Worm (Caenorhabditis elegans) whole organism, young adult: ENCODE measurements around the gene T08H10.3.

Source experiments
- C17E4.6 ChIP-seq: fragments of 200-800 bp; sonication (Bioruptor generic); IDR thresholded peaks from 2 replicates; pipeline ENCODE4 v1.3.6; 2022; ENCODE audit warnings: missing genetic modification reagents, missing genetic modification characterization, missing compliant biosample characterization
- F23B12.7 ChIP-seq: sonication (generic microtip); optimal IDR thresholded peaks from 2 replicates; lab custom pipeline; 2017; ENCODE audit warnings: missing genetic modification characterization, mild to moderate bottlenecking, missing compliant biosample characterization, antibody characterized with exemption, moderate library complexity; ENCODE audit not compliant: insufficient read depth
- F37B4.10 ChIP-seq: fragments of 200-800 bp; sonication (Bioruptor generic); IDR thresholded peaks from 2 replicates; pipeline ENCODE4 v1.3.6; 2022; ENCODE audit warnings: missing genetic modification characterization, missing compliant biosample characterization
- Y53G8AR.9 ChIP-seq: fragments of 200-800 bp; sonication (Bioruptor generic); conservative IDR thresholded peaks from 2 replicates; pipeline ENCODE4 v1.3.6; 2022; ENCODE audit warnings: missing genetic modification reagents, missing genetic modification characterization, missing compliant biosample characterization
- Y95B8A.8 ChIP-seq: fragments of 200-800 bp; sonication (Bioruptor generic); IDR thresholded peaks from 2 replicates; pipeline ENCODE4 v1.3.6; 2022; ENCODE audit warnings: missing genetic modification reagents, missing genetic modification characterization, missing compliant biosample characterization
- athp-1 ChIP-seq: sonication (generic microtip); optimal IDR thresholded peaks from 2 replicates; lab custom pipeline; 2017; ENCODE audit warnings: mild to moderate bottlenecking, missing genetic modification characterization, missing compliant biosample characterization
- attf-6 ChIP-seq: fragments of 200-800 bp; sonication (Bioruptor generic); IDR thresholded peaks from 2 replicates; pipeline ENCODE4 v1.3.6; 2022; ENCODE audit warnings: missing genetic modification reagents, missing genetic modification characterization, missing compliant biosample characterization
- ccch-3 ChIP-seq: fragments of 200-800 bp; sonication (Bioruptor generic); optimal IDR thresholded peaks from 2 replicates; lab custom pipeline; 2018; ENCODE audit warnings: mild to moderate bottlenecking, missing genetic modification characterization, missing compliant biosample characterization
- cebp-2 ChIP-seq: fragments of 200-800 bp; sonication (Bioruptor generic); IDR thresholded peaks from 2 replicates; pipeline ENCODE4 v1.3.6; 2022; ENCODE audit warnings: missing genetic modification characterization, missing compliant biosample characterization
- dpl-1 ChIP-seq: fragments of 150-350 bp; optimal IDR thresholded peaks from 2 replicates; lab custom pipeline; 2014; ENCODE audit warnings: missing biosample characterization, missing genetic modification reagents, missing genetic modification characterization
- egl-18 ChIP-seq: fragments of 200-800 bp; sonication (Bioruptor generic); IDR thresholded peaks from 2 replicates; pipeline ENCODE4 v1.3.6; 2022; ENCODE audit warnings: missing genetic modification reagents, missing genetic modification characterization, missing compliant biosample characterization
- egrh-3 ChIP-seq: fragments of 200-800 bp; sonication (Bioruptor generic); IDR thresholded peaks from 2 replicates; pipeline ENCODE4 v1.3.6; 2022; ENCODE audit warnings: missing genetic modification reagents, missing genetic modification characterization, missing compliant biosample characterization
- him-1 ChIP-seq: sonication (generic microtip); optimal IDR thresholded peaks from 2 replicates; lab custom pipeline; 2016; ENCODE audit warnings: missing genotype, missing genetic modification reagents, missing genetic modification characterization, missing compliant biosample characterization
- let-526 ChIP-seq: fragments of 200-800 bp; sonication (Bioruptor generic); IDR thresholded peaks from 2 replicates; pipeline ENCODE4 v1.3.6; 2022; ENCODE audit warnings: missing genetic modification reagents, missing genetic modification characterization, missing compliant biosample characterization
- let-607 ChIP-seq, 2 experiments: fragments of 200-800 bp in 1 of 2; sonication (Bioruptor generic) in 1 of 2; sonication (generic microtip) in 1 of 2; optimal IDR thresholded peaks; 2 replicates each; lab custom pipeline; 2016 to 2018; ENCODE audit warnings: mild to moderate bottlenecking in 2 of 2, missing compliant biosample characterization in 2 of 2, missing genetic modification characterization in 2 of 2, moderate library complexity in 2 of 2, missing genotype in 1 of 2
- madf-3 ChIP-seq: fragments of 200-800 bp; sonication (Bioruptor generic); IDR thresholded peaks from 2 replicates; pipeline ENCODE4 v1.3.6; 2022; ENCODE audit warnings: missing genetic modification reagents, missing genetic modification characterization, missing compliant biosample characterization
- madf-6 ChIP-seq: fragments of 200-800 bp; sonication (Bioruptor generic); IDR thresholded peaks from 2 replicates; pipeline ENCODE4 v1.3.6; 2022; ENCODE audit warnings: missing genetic modification reagents, missing genetic modification characterization, missing compliant biosample characterization
- mxl-1 ChIP-seq: sonication (generic microtip); optimal IDR thresholded peaks from 2 replicates; lab custom pipeline; 2016; ENCODE audit warnings: missing genetic modification characterization, missing compliant biosample characterization
- nhr-90 ChIP-seq: sonication (generic microtip); optimal IDR thresholded peaks from 2 replicates; lab custom pipeline; 2016; ENCODE audit warnings: missing genotype, mild to moderate bottlenecking, missing genetic modification characterization, missing compliant biosample characterization
- pha-4 ChIP-seq: fragments of 150-350 bp; sonication (generic microtip); optimal IDR thresholded peaks from 2 replicates; lab custom pipeline; 2014; ENCODE audit warnings: missing biosample characterization, missing genetic modification reagents, missing genetic modification characterization
- repo-1 ChIP-seq: sonication (generic microtip); optimal IDR thresholded peaks from 2 replicates; lab custom pipeline; 2017; ENCODE audit warnings: mild to moderate bottlenecking, missing genetic modification characterization, missing compliant biosample characterization
- snpc-4 ChIP-seq, 5 experiments: fragments of 150-350 bp in 1 of 5; sonication (generic microtip) in 4 of 5; optimal IDR thresholded peaks; 2 replicates each; lab custom pipeline; 2014 to 2018; ENCODE audit warnings: missing genetic modification characterization in 5 of 5, missing biosample characterization in 3 of 5, antibody characterized with exemption in 2 of 5, mild to moderate bottlenecking in 2 of 5, missing compliant biosample characterization in 2 of 5, missing genotype in 2 of 5, moderate library complexity in 2 of 5, missing genetic modification reagents in 1 of 5
- tbx-9 ChIP-seq: sonication (generic microtip); optimal IDR thresholded peaks from 2 replicates; lab custom pipeline; 2016; ENCODE audit warnings: borderline replicate concordance, missing genetic modification characterization, inconsistent platforms, missing compliant biosample characterization
- unc-62 ChIP-seq: fragments of 150-350 bp; optimal IDR thresholded peaks from 2 replicates; lab custom pipeline; 2014; ENCODE audit warnings: missing biosample characterization, missing genetic modification reagents, missing genetic modification characterization
- zfh-2 ChIP-seq: fragments of 200-800 bp; sonication (Bioruptor generic); conservative IDR thresholded peaks from 2 replicates; pipeline ENCODE4 v1.3.6; 2022; ENCODE audit warnings: missing genetic modification reagents, missing genetic modification characterization, missing compliant biosample characterization
- ztf-25 ChIP-seq: fragments of 200-800 bp; sonication (Bioruptor generic); IDR thresholded peaks from 2 replicates; pipeline ENCODE4 v1.3.6; 2022; ENCODE audit warnings: missing genetic modification reagents, missing genetic modification characterization, missing compliant biosample characterization
- ztf-3 ChIP-seq: fragments of 200-800 bp; sonication (Bioruptor generic); optimal IDR thresholded peaks from 2 replicates; lab custom pipeline; 2018; ENCODE audit warnings: mild to moderate bottlenecking, missing genetic modification characterization, missing compliant biosample characterization

Gene T08H10.3

ce11 chrV:4423860-4424401 is 47.2 kb upstream of the T08H10.3 start, which contains the start of the genes Y47D7A.9 and Y47D7A.19:
Gene Y47D7A.9 (minus strand): TSS chrV:4423960.
Gene Y47D7A.19 (plus strand): TSS chrV:4424351.
- TF ChIP-seq Y95B8A.8 (GFP tag; lab: Robert Waterston, UW) = no peak
- no peak for TF ChIP-seq dpl-1 (GFP tag; lab: Kevin White, UChicago)
- no peak for TF ChIP-seq mxl-1 (tag; lab: Kevin White, UChicago)
- no peak for TF ChIP-seq Y53G8AR.9 (GFP tag; lab: Robert Waterston, UW)
- no peak for TF ChIP-seq pha-4

ce11 chrV:4428202-4428601 is 43.0 kb upstream of the T08H10.3 start, which contains the start of gene Y47D7A.11:
Gene Y47D7A.11 (minus strand): TSS chrV:4428302.
- TF ChIP-seq snpc-4 (GFP tag; optimal IDR thresholded peaks at IDR 0.05; lab: Kevin White, UChicago) (no peak), snpc-4 (tag; optimal IDR thresholded peaks at IDR 0.05; lab: Kevin White, UChicago) (no peak), tbx-9 (no peak), Y95B8A.8 (GFP tag; lab: Robert Waterston, UW) (no peak), F23B12.7 (tag; lab: Kevin White, UChicago) (no peak), cebp-2 (GFP tag; lab: Robert Waterston, UW) (no peak), let-526 (no peak), dpl-1 (GFP tag; lab: Kevin White, UChicago) (no peak), madf-6 (GFP tag; lab: Robert Waterston, UW) (no peak), attf-6 (no peak), him-1 (tag; lab: Kevin White, UChicago) (no peak), egl-18 (GFP tag; lab: Robert Waterston, UW) (no peak), zfh-2 (no peak)

- TF ChIP-seq unc-62 (GFP tag; lab: Kevin White, UChicago) (no peak), athp-1 (tag; lab: Kevin White, UChicago) (no peak), C17E4.6 (GFP tag; lab: Robert Waterston, UW) (no peak), let-607 (tag; optimal IDR thresholded peaks at IDR 0.05; lab: Kevin White, UChicago) (no peak), nhr-90 (tag; lab: Kevin White, UChicago) (no peak), repo-1 (tag; lab: Kevin White, UChicago) (no peak)
- TF ChIP-seq, all 124 proteins: peak for 0
These were observed 41.6 kb upstream of the T08H10.3 start, which contains the start of gene Y47D7A.12 for ce11 chrV:4429576-4429975. Gene Y47D7A.12 (minus strand): TSS chrV:4429676.

ce11 chrV:4432196-4432595 is 39.0 kb upstream of the T08H10.3 start:
- TF ChIP-seq zfh-2 (peak; percentile 55), egrh-3 (GFP tag; lab: Robert Waterston, UW) (peak; percentile 93)
- TF ChIP-seq, all 124 proteins: peak for 2; not testable (repeated sequence) for 122

ce11 chrV:4432783-4433237 is 38.4 kb upstream of the T08H10.3 start, which contains the start of gene Y47D7A.15:
Gene Y47D7A.15 (minus strand): TSS chrV:4433187.
- TF ChIP-seq ztf-25 = 0 out of 2 replicates have a peak, but pooled peaks have one; percentile 49
- peak; percentile 85 for TF ChIP-seq zfh-2
- TF ChIP-seq repo-1 (tag; lab: Kevin White, UChicago) = no peak
- no peak for TF ChIP-seq ztf-3 (GFP tag; lab: Kevin White, UChicago)
- TF ChIP-seq egrh-3 (GFP tag; lab: Robert Waterston, UW) = peak; percentile 95
- peak; percentile 64; the same call in 1 of the 2 replicates for TF ChIP-seq madf-3
- no peak for TF ChIP-seq Y53G8AR.9 (GFP tag; lab: Robert Waterston, UW)
- no peak for TF ChIP-seq ccch-3 (GFP tag; lab: Kevin White, UChicago)
- 0 out of 2 replicates have a peak, but pooled peaks have one; percentile 28 for TF ChIP-seq F37B4.10 (GFP tag; lab: Robert Waterston, UW)
